Worm (Caenorhabditis elegans): Measurements from ENCODE around the gene idpp-6.

Gene idpp-6

DNA sequence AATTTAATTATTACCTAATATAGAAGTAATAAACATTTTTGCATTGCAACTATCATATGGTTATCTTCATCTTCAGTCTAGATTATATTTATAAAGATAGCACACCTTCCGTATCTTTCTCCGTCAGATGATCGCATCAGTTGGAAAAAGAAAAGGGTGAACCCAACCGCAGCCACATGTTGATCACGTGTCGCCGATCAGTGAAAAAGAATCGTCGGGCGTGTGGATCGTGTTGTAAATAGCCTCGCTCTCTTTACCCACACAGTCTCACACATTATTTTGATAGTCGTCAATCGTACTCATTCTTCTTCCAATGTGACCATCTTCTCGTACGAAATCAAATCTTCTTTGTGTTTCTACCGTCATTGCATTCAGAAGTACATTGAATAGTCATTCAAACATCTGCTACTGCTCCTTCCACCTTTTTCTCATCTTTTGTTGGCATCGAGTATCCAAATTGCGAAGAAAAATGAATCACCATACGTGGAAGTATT, 39.1 kb upstream of the idpp-6 start (continued):
- TF ChIP-seq grh-1 (GFP tag; IDR thresholded peaks at IDR 0.05), result peak; percentile 85
- TF ChIP-seq ceh-82 (tag; optimal IDR thresholded peaks at IDR 0.05), result peak; percentile 5 to 46 (median 43)
- TF ChIP-seq nhr-12 (tag; optimal IDR thresholded peaks at IDR 0.05), result no peak
- TF ChIP-seq ztf-4 (tag; optimal IDR thresholded peaks at IDR 0.05), result peak; percentile 99
- peak; percentile 99 for TF ChIP-seq nhr-90 (tag; optimal IDR thresholded peaks at IDR 0.05; ENCODE audit: poor library complexity)
- TF ChIP-seq fkh-8 (tag; optimal IDR thresholded peaks at IDR 0.05), result peak; percentile 40
- TF ChIP-seq nhr-19 (GFP tag; conservative IDR thresholded peaks at IDR 0.05), result peak; percentile 97
- peak; percentile 37 to 61 (median 49) for TF ChIP-seq dpl-1 (GFP tag; optimal IDR thresholded peaks at IDR 0.05)
- peak; percentile 40 for TF ChIP-seq pqm-1 (tag; optimal IDR thresholded peaks at IDR 0.05)
- peak; percentile 99 for TF ChIP-seq snu-23 (GFP tag; optimal IDR thresholded peaks at IDR 0.05)
- TF ChIP-seq efl-1 (optimal IDR thresholded peaks at IDR 0.05), result peak; percentile 63 to 65
- peak; percentile 10 to 97 for TF ChIP-seq efl-1 (GFP tag; optimal IDR thresholded peaks at IDR 0.05 in 1 of 2)

DNA sequence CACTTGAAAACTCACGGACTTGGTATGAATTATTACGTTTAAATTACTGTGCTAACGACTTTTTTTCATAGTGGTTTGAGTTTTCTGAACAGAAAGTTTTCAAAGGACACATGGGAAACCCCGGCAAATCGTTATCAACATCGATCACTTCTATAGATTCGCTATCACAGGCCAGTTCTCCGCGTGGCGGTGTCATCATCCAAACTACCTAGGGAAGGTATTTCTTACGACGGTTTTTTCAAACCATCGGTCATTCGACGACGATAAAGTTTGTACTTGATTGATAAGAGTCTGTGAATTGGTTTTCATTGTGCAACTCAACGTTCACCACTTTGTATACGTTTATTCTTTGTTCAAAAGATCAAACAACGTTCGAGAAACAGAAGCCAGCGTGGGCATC, 38.4 kb upstream of the idpp-6 start:
- TF ChIP-seq elt-3 (tag; optimal IDR thresholded peaks at IDR 0.05) (peak in 5 of 6 experiments; percentile 64 to 94 (median 75)), aha-1 (tag; optimal IDR thresholded peaks at IDR 0.05) (no peak), efl-1 (optimal IDR thresholded peaks at IDR 0.05) (no peak), efl-1 (GFP tag; optimal IDR thresholded peaks at IDR 0.05 in 1 of 2) (peak in 1 of 2 experiments; percentile 6), nhr-20 (tag; optimal IDR thresholded peaks at IDR 0.05) (peak; percentile 6), nhr-90 (tag; optimal IDR thresholded peaks at IDR 0.05; ENCODE audit: poor library complexity) (peak; percentile 37), pqm-1 (tag; optimal IDR thresholded peaks at IDR 0.05) (peak; percentile 24), lin-39 (tag; optimal IDR thresholded peaks at IDR 0.05) (no peak), ama-1 (optimal IDR thresholded peaks at IDR 0.05) (no peak), ceh-82 (tag; optimal IDR thresholded peaks at IDR 0.05) (no peak), alr-1 (tag; optimal IDR thresholded peaks at IDR 0.05; ENCODE audit: borderline replicate concordance) (no peak), grh-1 (GFP tag; IDR thresholded peaks at IDR 0.05) (no peak), fkh-4 (tag; optimal IDR thresholded peaks at IDR 0.05; ENCODE audit: borderline replicate concordance) (no peak), blmp-1 (tag; optimal IDR thresholded peaks at IDR 0.05) (peak; percentile 61), lin-35 (GFP tag; optimal IDR thresholded peaks at IDR 0.05) (peak in 1 of 2 experiments; percentile 56), lir-3 (tag; optimal IDR thresholded peaks at IDR 0.05; ENCODE audit: poor library complexity) (no peak), nhr-237 (tag; optimal IDR thresholded peaks at IDR 0.05) (no peak), fkh-10 (GFP tag; optimal IDR thresholded peaks at IDR 0.05) (no peak), elt-2 (tag; optimal IDR thresholded peaks at IDR 0.05) (peak; percentile 62), unc-86 (tag; optimal IDR thresholded peaks at IDR 0.05) (no peak), tlp-1 (tag; optimal IDR thresholded peaks at IDR 0.05) (peak; percentile 39), C16A3.4 (tag; optimal IDR thresholded peaks at IDR 0.05) (peak; percentile 36)

DNA sequence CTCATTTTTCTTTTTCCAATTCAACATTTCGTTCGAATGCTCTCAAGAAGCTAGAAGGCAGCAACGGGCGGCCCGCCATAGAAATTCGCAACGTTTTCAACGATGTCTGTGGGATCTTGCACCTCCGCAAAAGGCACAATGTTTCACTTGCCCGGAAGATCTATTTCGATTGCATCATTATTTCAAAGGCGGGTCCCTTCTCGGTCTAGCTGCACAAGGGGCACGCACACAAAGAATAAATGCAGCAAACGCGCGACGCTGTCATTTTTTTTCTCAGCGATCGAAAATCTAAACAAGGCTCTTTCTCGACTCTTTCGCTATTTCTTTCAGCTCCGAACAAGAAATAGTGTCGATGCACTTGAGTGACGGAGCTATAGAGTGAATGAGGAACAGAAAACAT, 38.0 kb upstream of the idpp-6 start:
- peak; percentile 20 for TF ChIP-seq mep-1 (tag; optimal IDR thresholded peaks at IDR 0.05)
- TF ChIP-seq swsn-7 (tag; optimal IDR thresholded peaks at IDR 0.05), result peak; percentile 19
- 0 out of 2 replicates have a peak, but pooled peaks have one; percentile 41 for TF ChIP-seq mab-9 (GFP tag; IDR thresholded peaks at IDR 0.05)
- TF ChIP-seq pag-3 (tag; optimal IDR thresholded peaks at IDR 0.05; ENCODE audit: borderline replicate concordance, insufficient read depth), result no peak
- TF ChIP-seq rnt-1 (tag; optimal IDR thresholded peaks at IDR 0.05), result peak; percentile 7
- peak in 1 of 2 experiments; percentile 73 for TF ChIP-seq mdl-1 (tag; optimal IDR thresholded peaks at IDR 0.05)
- TF ChIP-seq elt-3 (tag; optimal IDR thresholded peaks at IDR 0.05), result no peak
- TF ChIP-seq fkh-10 (GFP tag; optimal IDR thresholded peaks at IDR 0.05), result peak; percentile 82
- TF ChIP-seq sox-4 (tag; optimal IDR thresholded peaks at IDR 0.05), result no peak
- peak; percentile 31 for TF ChIP-seq egl-13 (tag; optimal IDR thresholded peaks at IDR 0.05)
- peak; percentile 7 for TF ChIP-seq fkh-8 (tag; optimal IDR thresholded peaks at IDR 0.05)
- peak; percentile 85 for TF ChIP-seq lin-14 (GFP tag; optimal IDR thresholded peaks at IDR 0.05)
- peak; percentile 33 for TF ChIP-seq unc-86 (tag; optimal IDR thresholded peaks at IDR 0.05)
- TF ChIP-seq ceh-82 (tag; optimal IDR thresholded peaks at IDR 0.05), result peak in 1 of 3 experiments; percentile 27
